Fruit fly (Drosophila melanogaster) whole organism, embryonic: ENCODE measurements around the gene CG8173.

Experiments
- Atf-2 ChIP-seq: fragments of 200-800 bp; sonication (Bioruptor generic); optimal IDR thresholded peaks from 2 replicates; lab custom pipeline; 2016; ENCODE audit warnings: missing biosample characterization, missing genetic modification characterization
- Bdp1 ChIP-seq: fragments of 200-800 bp; sonication (Bioruptor generic); optimal IDR thresholded peaks from 3 replicates; lab custom pipeline; 2016; ENCODE audit warnings: missing biosample characterization, missing genetic modification characterization
- CG10209 ChIP-seq: fragments of 200-800 bp; sonication (Bioruptor generic); optimal IDR thresholded peaks from 3 replicates; lab custom pipeline; 2017; ENCODE audit warnings: missing biosample characterization, mild to moderate bottlenecking, missing genetic modification characterization, missing genetic modification reagents
- CG10274 ChIP-seq: fragments of 200-800 bp; sonication (Bioruptor generic); optimal IDR thresholded peaks from 3 replicates; lab custom pipeline; 2017; ENCODE audit warnings: missing biosample characterization, mild to moderate bottlenecking, missing genetic modification characterization
- CG10462 ChIP-seq: fragments of 200-800 bp; sonication (Bioruptor generic); optimal IDR thresholded peaks from 2 replicates; lab custom pipeline; 2016; ENCODE audit warnings: missing biosample characterization, missing genetic modification characterization
- CG10959 ChIP-seq: fragments of 200-800 bp; sonication (Bioruptor generic); IDR thresholded peaks from 2 replicates; pipeline ENCODE4 v1.3.6; 2022; ENCODE audit warnings: missing biosample characterization, missing genetic modification characterization
- CG11398 ChIP-seq: fragments of 200-800 bp; sonication (Bioruptor generic); optimal IDR thresholded peaks from 2 replicates; lab custom pipeline; 2016; ENCODE audit warnings: missing biosample characterization, missing genetic modification characterization
- CG11696 ChIP-seq: fragments of 200-800 bp; sonication (Bioruptor generic); IDR thresholded peaks from 2 replicates; pipeline ENCODE4 v1.3.6; 2022; ENCODE audit warnings: missing biosample characterization, missing genetic modification characterization
- CG12219 ChIP-seq: fragments of 200-800 bp; sonication (Bioruptor generic); optimal IDR thresholded peaks from 3 replicates; lab custom pipeline; 2018; ENCODE audit warnings: missing biosample characterization, mild to moderate bottlenecking, missing genetic modification characterization
- CG15696 ChIP-seq: fragments of 200-800 bp; sonication (Bioruptor generic); optimal IDR thresholded peaks from 2 replicates; lab custom pipeline; 2019; ENCODE audit warnings: missing biosample characterization, mild to moderate bottlenecking, missing genetic modification characterization, moderate library complexity
- CG17385 ChIP-seq: fragments of 200-800 bp; sonication (Bioruptor generic); optimal IDR thresholded peaks from 3 replicates; lab custom pipeline; 2018; ENCODE audit warnings: missing biosample characterization, mild to moderate bottlenecking, missing genetic modification characterization
- CG17612 ChIP-seq: fragments of 200-800 bp; sonication (Bioruptor generic); IDR thresholded peaks from 2 replicates; pipeline ENCODE4 v1.3.6; 2022; ENCODE audit warnings: missing biosample characterization, missing genetic modification characterization
- CG17829 ChIP-seq: fragments of 200-800 bp; optimal IDR thresholded peaks from 2 replicates; lab custom pipeline; 2019; ENCODE audit warnings: missing biosample characterization, mild to moderate bottlenecking, missing genetic modification characterization, moderate library complexity
- CG3163 ChIP-seq: fragments of 200-800 bp; sonication (Bioruptor generic); optimal IDR thresholded peaks from 3 replicates; lab custom pipeline; 2016; ENCODE audit warnings: missing biosample characterization, missing genetic modification characterization
- CG3281 ChIP-seq: fragments of 200-800 bp; sonication (Bioruptor generic); optimal IDR thresholded peaks from 3 replicates; lab custom pipeline; 2017; ENCODE audit warnings: missing biosample characterization, mild to moderate bottlenecking, missing genetic modification characterization
- CG3407 ChIP-seq: fragments of 200-800 bp; sonication (Bioruptor generic); optimal IDR thresholded peaks from 2 replicates; lab custom pipeline; 2018; ENCODE audit warnings: missing biosample characterization, mild to moderate bottlenecking, missing genetic modification characterization
- CG3847 ChIP-seq: fragments of 200-800 bp; sonication (Bioruptor generic); IDR thresholded peaks from 2 replicates; pipeline ENCODE4 v1.3.6; 2022; ENCODE audit warnings: missing biosample characterization, missing genetic modification characterization
- CG4360 ChIP-seq: fragments of 200-800 bp; sonication (Bioruptor generic); IDR thresholded peaks from 2 replicates; pipeline ENCODE4 v1.3.6; 2022; ENCODE audit warnings: missing biosample characterization, missing genetic modification characterization
- CG5245 ChIP-seq: fragments of 200-800 bp; sonication (Bioruptor generic); optimal IDR thresholded peaks from 3 replicates; lab custom pipeline; 2016; ENCODE audit warnings: missing biosample characterization, missing genetic modification characterization
- CG6175 ChIP-seq: fragments of 200-800 bp; sonication (Bioruptor generic); IDR thresholded peaks from 3 replicates; pipeline ENCODE4 v1.3.6; 2022; ENCODE audit warnings: missing biosample characterization, missing genetic modification characterization
- CG8290 ChIP-seq, 3 experiments: fragments of 200-800 bp; sonication (Bioruptor generic); optimal IDR thresholded peaks; 2 replicates each; lab custom pipeline; 2016 to 2019; ENCODE audit warnings: missing biosample characterization in 3 of 3, missing genetic modification characterization in 3 of 3, mild to moderate bottlenecking in 2 of 3, moderate library complexity in 1 of 3
- CG8388 ChIP-seq: fragments of 200-800 bp; sonication (Bioruptor generic); optimal IDR thresholded peaks from 2 replicates; lab custom pipeline; 2019; ENCODE audit warnings: missing biosample characterization, mild to moderate bottlenecking, missing genetic modification characterization, moderate library complexity
- CG8924 ChIP-seq: fragments of 200-800 bp; optimal IDR thresholded peaks from 3 replicates; lab custom pipeline; 2019; ENCODE audit warnings: missing biosample characterization, mild to moderate bottlenecking, missing genetic modification characterization, moderate library complexity
- CkIIα-i1 ChIP-seq: fragments of 200-800 bp; sonication (Bioruptor generic); IDR thresholded peaks from 2 replicates; pipeline ENCODE4 v1.3.6; 2022; ENCODE audit warnings: missing biosample characterization, missing genetic modification characterization
- CrebB ChIP-seq: fragments of 200-800 bp; sonication (Bioruptor generic); optimal IDR thresholded peaks from 3 replicates; lab custom pipeline; 2018; ENCODE audit warnings: missing biosample characterization, mild to moderate bottlenecking, missing genetic modification characterization
- Dll ChIP-seq: fragments of 200-800 bp; sonication (Bioruptor generic); IDR thresholded peaks from 4 replicates; pipeline ENCODE4 v1.3.6; 2022; ENCODE audit warnings: missing biosample characterization, missing genetic modification characterization; ENCODE audit not compliant: partially characterized antibody
- Drgx ChIP-seq: fragments of 200-800 bp; sonication (Bioruptor generic); IDR thresholded peaks from 2 replicates; pipeline ENCODE4 v1.3.6; 2022; ENCODE audit warnings: missing biosample characterization, missing genetic modification characterization
- E2f1 ChIP-seq: fragments of 200-800 bp; sonication (Bioruptor generic); IDR thresholded peaks from 2 replicates; pipeline ENCODE4 v1.3.6; 2022; ENCODE audit warnings: missing biosample characterization, missing genetic modification characterization
- Jarid2 ChIP-seq: fragments of 200-800 bp; sonication (Bioruptor generic); optimal IDR thresholded peaks from 3 replicates; lab custom pipeline; 2017; ENCODE audit warnings: mild to moderate bottlenecking, missing biosample characterization, missing genetic modification reagents, missing genetic modification characterization
- Oli ChIP-seq: fragments of 200-800 bp; sonication (Bioruptor generic); optimal IDR thresholded peaks from 2 replicates; lab custom pipeline; 2018; ENCODE audit warnings: missing biosample characterization, mild to moderate bottlenecking, missing genetic modification characterization, moderate library complexity
- Scr ChIP-seq: fragments of 200-800 bp; sonication (Bioruptor generic); IDR thresholded peaks from 2 replicates; pipeline ENCODE4 v1.3.6; 2022; ENCODE audit warnings: missing biosample characterization, missing genetic modification characterization; ENCODE audit not compliant: partially characterized antibody
- Sry-β ChIP-seq: fragments of 200-800 bp; sonication (Bioruptor generic); optimal IDR thresholded peaks from 2 replicates; lab custom pipeline; 2018; ENCODE audit warnings: missing biosample characterization, mild to moderate bottlenecking, missing genetic modification characterization, moderate library complexity
- bab2 ChIP-seq: fragments of 200-800 bp; sonication (Bioruptor generic); optimal IDR thresholded peaks from 2 replicates; lab custom pipeline; 2016; ENCODE audit warnings: missing biosample characterization, missing genetic modification characterization
- br ChIP-seq: fragments of >200 bp; optimal IDR thresholded peaks from 2 replicates; lab custom pipeline; 2017
- cad ChIP-seq: fragments of >200 bp; optimal IDR thresholded peaks from 2 replicates; lab custom pipeline; 2017; ENCODE audit warnings: missing biosample characterization, missing genetic modification characterization
- caup ChIP-seq: fragments of 200-800 bp; sonication (Bioruptor generic); optimal IDR thresholded peaks from 3 replicates; lab custom pipeline; 2017; ENCODE audit warnings: missing biosample characterization, mild to moderate bottlenecking, missing genetic modification characterization, moderate library complexity; ENCODE audit not compliant: severe bottlenecking
- dati ChIP-seq: fragments of 200-800 bp; sonication (Bioruptor generic); IDR thresholded peaks from 2 replicates; pipeline ENCODE4 v1.3.6; 2022; ENCODE audit warnings: missing biosample characterization, missing genetic modification characterization
- dimm ChIP-seq: fragments of 200-800 bp; sonication (Bioruptor generic); IDR thresholded peaks from 2 replicates; pipeline ENCODE4 v1.3.6; 2022; ENCODE audit warnings: missing biosample characterization, missing genetic modification characterization
- dmrt11E ChIP-seq: fragments of 200-800 bp; sonication (Bioruptor generic); optimal IDR thresholded peaks from 3 replicates; lab custom pipeline; 2018; ENCODE audit warnings: missing biosample characterization, mild to moderate bottlenecking, missing genetic modification characterization, moderate library complexity
- gcm2 ChIP-seq: fragments of 200-800 bp; sonication (Bioruptor generic); optimal IDR thresholded peaks from 2 replicates; lab custom pipeline; 2016; ENCODE audit warnings: missing biosample characterization, missing genetic modification characterization
- gro ChIP-seq: fragments of 200-800 bp; sonication (Bioruptor generic); optimal IDR thresholded peaks from 2 replicates; lab custom pipeline; 2016; ENCODE audit warnings: missing biosample characterization, missing genetic modification characterization
- hkb ChIP-seq, 2 experiments: fragments of 200-800 bp in 1 of 2; fragments of >200 bp in 1 of 2; sonication (Bioruptor generic) in 1 of 2; IDR thresholded peaks in 1 of 2; optimal IDR thresholded peaks in 1 of 2; 2 replicates each; pipeline versions ENCODE4 v1.3.6 to Lab custom; 2017 to 2022; ENCODE audit warnings: missing biosample characterization in 1 of 2, missing genetic modification characterization in 1 of 2
- onecut ChIP-seq: fragments of 200-800 bp; sonication (Bioruptor generic); IDR thresholded peaks from 2 replicates; pipeline ENCODE4 v1.3.6; 2022; ENCODE audit warnings: missing biosample characterization, missing genetic modification characterization
- schlank ChIP-seq: fragments of 200-800 bp; sonication (Bioruptor generic); optimal IDR thresholded peaks from 2 replicates; lab custom pipeline; 2018; ENCODE audit warnings: missing biosample characterization, mild to moderate bottlenecking, missing genetic modification characterization
- sisA ChIP-seq: fragments of 200-800 bp; sonication (Bioruptor generic); IDR thresholded peaks from 2 replicates; pipeline ENCODE4 v1.3.6; 2022; ENCODE audit warnings: missing biosample characterization, missing genetic modification characterization
- ttk ChIP-seq: fragments of 200-800 bp; sonication (Bioruptor generic); IDR thresholded peaks from 2 replicates; pipeline ENCODE4 v2.1.2; 2022; ENCODE audit warnings: missing biosample characterization, missing genetic modification characterization
- tup ChIP-seq: fragments of 200-800 bp; sonication (Bioruptor generic); optimal IDR thresholded peaks from 2 replicates; lab custom pipeline; 2016; ENCODE audit warnings: missing biosample characterization, mild to moderate bottlenecking, missing genetic modification characterization, moderate library complexity
- zf30C ChIP-seq: fragments of 200-800 bp; sonication (Bioruptor generic); optimal IDR thresholded peaks from 3 replicates; lab custom pipeline; 2018; ENCODE audit warnings: missing biosample characterization, mild to moderate bottlenecking, missing genetic modification characterization

Gene CG8173

dm6 chrX:17702738-17703570 is 6.5 kb downstream of the CG8173 start, which contains the start of the genes CG8188 and par-6 (continued):
- TF ChIP-seq tup: peak; percentile 72
- peak; percentile 80 for TF ChIP-seq E2f1
- peak; percentile 70 for TF ChIP-seq CG5245 (GFP tag; lab: Kevin White, UChicago)
- peak; percentile 100 for TF ChIP-seq CG10274
- TF ChIP-seq CG11696: peak; percentile 70
- TF ChIP-seq cad (GFP tag; lab: Kevin White, UChicago): no peak
- TF ChIP-seq dimm (GFP tag; lab: Robert Waterston, UW): peak; percentile 11; the same call in 1 of the 2 replicates
- peak; percentile 17 for TF ChIP-seq zf30C (GFP tag; lab: Kevin White, UChicago)
- peak; percentile 50 for TF ChIP-seq onecut (GFP tag; lab: Robert Waterston, UW)
- peak; percentile 79 for TF ChIP-seq Scr (GFP tag; lab: Robert Waterston, UW)
- peak; percentile 84 for TF ChIP-seq CrebB (tag; lab: Kevin White, UChicago)
- TF ChIP-seq Drgx (GFP tag; lab: Robert Waterston, UW): peak; percentile 76
- TF ChIP-seq CG8924 (tag; lab: Kevin White, UChicago): peak; percentile 87
- peak; percentile 83 for TF ChIP-seq ttk (GFP tag; lab: Robert Waterston, UW)
- no peak for TF ChIP-seq CkIIα-i1 (GFP tag; lab: Robert Waterston, UW)
- peak; percentile 76 for TF ChIP-seq schlank
- TF ChIP-seq Oli (tag; lab: Kevin White, UChicago): peak; percentile 87
- peak; percentile 88 for TF ChIP-seq CG3847 (GFP tag; lab: Robert Waterston, UW)
- peak; percentile 71 for TF ChIP-seq Atf-2
- TF ChIP-seq CG17829 (tag; lab: Kevin White, UChicago): peak; percentile 87
- peak; percentile 68 for TF ChIP-seq CG3163 (GFP tag; lab: Kevin White, UChicago)
- peak; percentile 84 for TF ChIP-seq CG10209
- peak; percentile 71 for TF ChIP-seq CG3407 (GFP tag; lab: Kevin White, UChicago)
- peak; percentile 87 for TF ChIP-seq bab2
- peak; percentile 65 for TF ChIP-seq CG10462 (GFP tag; lab: Kevin White, UChicago)
- TF ChIP-seq Dll: peak; percentile 82
- TF ChIP-seq CG8388: peak; percentile 78
- no peak for TF ChIP-seq CG8290 (GFP tag; optimal IDR thresholded peaks at IDR 0.05; lab: Kevin White, UChicago)
- peak; percentile 16 to 63 for TF ChIP-seq CG8290 (tag; optimal IDR thresholded peaks at IDR 0.05; lab: Kevin White, UChicago)
- 0 out of 2 replicates have a peak, but pooled peaks have one; percentile 34 for TF ChIP-seq dati
- TF ChIP-seq CG3281 (GFP tag; lab: Kevin White, UChicago): peak; percentile 92
- peak; percentile 45 for TF ChIP-seq gcm2 (GFP tag; lab: Kevin White, UChicago)
- peak; percentile 80; the same call in 2 of the 3 replicates for TF ChIP-seq CG6175 (GFP tag; lab: Robert Waterston, UW)
- TF ChIP-seq CG17612: peak; percentile 53; the same call in 1 of the 2 replicates
- peak; percentile 89 for TF ChIP-seq caup (GFP tag; lab: Kevin White, UChicago)
- peak; percentile 87 for TF ChIP-seq sisA (GFP tag; lab: Robert Waterston, UW)
- TF ChIP-seq CG15696 (tag; lab: Kevin White, UChicago): peak; percentile 78
- peak; percentile 62 for TF ChIP-seq CG12219 (GFP tag; lab: Kevin White, UChicago)
- TF ChIP-seq Sry-β: peak; percentile 40
- TF ChIP-seq Jarid2 (GFP tag; lab: Kevin White, UChicago): peak; percentile 41
- peak; percentile 80 for TF ChIP-seq CG11398 (GFP tag; lab: Kevin White, UChicago)
- TF ChIP-seq br (lab: Kevin White, UChicago): no peak
- TF ChIP-seq CG10959: peak; percentile 75
- TF ChIP-seq Bdp1 (GFP tag; lab: Kevin White, UChicago): peak; percentile 74
- TF ChIP-seq dmrt11E (tag; lab: Kevin White, UChicago): peak; percentile 85
- TF ChIP-seq CG4360 (GFP tag; lab: Robert Waterston, UW): peak; percentile 77
- peak; percentile 89 for TF ChIP-seq gro
- peak; percentile 83 for TF ChIP-seq CG17385 (GFP tag; lab: Kevin White, UChicago)
- peak; percentile 86 for TF ChIP-seq hkb (optimal IDR thresholded peaks at IDR 0.05; lab: Kevin White, UChicago)
- TF ChIP-seq hkb (GFP tag; IDR thresholded peaks at IDR 0.05; lab: Robert Waterston, UW): peak; percentile 86
